Worm (Caenorhabditis elegans): Measurements from ENCODE around the gene Y70C5A.4.

Y70C5A.4 gene

ce11 chrV:16592947-16593791 lies 24.4 kb upstream of the Y70C5A.4 start (continued):
- no peak for TF ChIP-seq sdz-12 (GFP tag; optimal IDR thresholded peaks at IDR 0.05)
- TF ChIP-seq nhr-76 (tag; optimal IDR thresholded peaks at IDR 0.05): no peak
- TF ChIP-seq ama-1 (optimal IDR thresholded peaks at IDR 0.05): no peak
- TF ChIP-seq ceh-32 (tag; optimal IDR thresholded peaks at IDR 0.05; ENCODE audit: poor library complexity): no peak
- peak; percentile 41 for TF ChIP-seq dve-1 (tag; optimal IDR thresholded peaks at IDR 0.05; ENCODE audit: insufficient read depth)
- no peak for TF ChIP-seq F44E2.7 (GFP tag; IDR thresholded peaks at IDR 0.05)
- no peak for TF ChIP-seq R02D3.7 (tag; optimal IDR thresholded peaks at IDR 0.05)
- no peak for TF ChIP-seq egl-27 (tag; optimal IDR thresholded peaks at IDR 0.05)
- no peak for TF ChIP-seq gei-8 (GFP tag; optimal IDR thresholded peaks at IDR 0.05)
- no peak for TF ChIP-seq aly-2 (tag; optimal IDR thresholded peaks at IDR 0.05)
- peak; percentile 15 for TF ChIP-seq nhr-102 (tag; optimal IDR thresholded peaks at IDR 0.05)
- TF ChIP-seq nhr-237 (tag; optimal IDR thresholded peaks at IDR 0.05): no peak
- TF ChIP-seq T20F7.1 (GFP tag; optimal IDR thresholded peaks at IDR 0.05): peak; percentile 32
- TF ChIP-seq zip-11 (GFP tag; IDR thresholded peaks at IDR 0.05): no peak
- peak; percentile 40; the same call in 1 of the 2 replicates for TF ChIP-seq lin-1 (GFP tag; IDR thresholded peaks at IDR 0.05)
- no peak for TF ChIP-seq daf-16 (GFP tag; optimal IDR thresholded peaks at IDR 0.05)
- peak; percentile 69 for TF ChIP-seq daf-16 (tag; optimal IDR thresholded peaks at IDR 0.05)
- no peak for TF ChIP-seq mdl-1 (tag; optimal IDR thresholded peaks at IDR 0.05)
- peak; percentile 52; the same call in 1 of the 2 replicates for TF ChIP-seq tra-1 (GFP tag; IDR thresholded peaks at IDR 0.05)
- TF ChIP-seq hlh-11 (tag; optimal IDR thresholded peaks at IDR 0.05): peak; percentile 63
- no peak for TF ChIP-seq hif-1 (tag; optimal IDR thresholded peaks at IDR 0.05)
- TF ChIP-seq hlh-30 (tag; optimal IDR thresholded peaks at IDR 0.05; ENCODE audit: insufficient read depth): peak; percentile 43
- no peak for TF ChIP-seq ZK546.5 (tag; optimal IDR thresholded peaks at IDR 0.05)
- TF ChIP-seq dmd-6 (GFP tag; IDR thresholded peaks at IDR 0.05): peak; percentile 63
- TF ChIP-seq tag-97 (GFP tag; IDR thresholded peaks at IDR 0.05): no peak
- no peak for TF ChIP-seq ceh-62 (tag; optimal IDR thresholded peaks at IDR 0.05)
- no peak for TF ChIP-seq D1046.2 (GFP tag; IDR thresholded peaks at IDR 0.05)
- TF ChIP-seq mdt-29 (GFP tag; IDR thresholded peaks at IDR 0.05): peak; percentile 10; the same call in 1 of the 2 replicates
- TF ChIP-seq nhr-48 (tag; optimal IDR thresholded peaks at IDR 0.05): no peak
- no peak for TF ChIP-seq zag-1 (tag; optimal IDR thresholded peaks at IDR 0.05)
- TF ChIP-seq lir-3 (tag; optimal IDR thresholded peaks at IDR 0.05): no peak
- TF ChIP-seq F49E8.2 (tag; optimal IDR thresholded peaks at IDR 0.05; ENCODE audit: borderline replicate concordance): no peak
- TF ChIP-seq lin-39 (tag; optimal IDR thresholded peaks at IDR 0.05): no peak
- TF ChIP-seq nhr-41 (GFP tag; IDR thresholded peaks at IDR 0.05): no peak
- no peak for TF ChIP-seq nhr-11 (tag; optimal IDR thresholded peaks at IDR 0.05)
- no peak for TF ChIP-seq vab-7 (GFP tag; IDR thresholded peaks at IDR 0.05)
- TF ChIP-seq nhr-28 (tag; optimal IDR thresholded peaks at IDR 0.05): peak; percentile 69
- TF ChIP-seq saeg-2 (GFP tag; IDR thresholded peaks at IDR 0.05): 0 out of 2 replicates have a peak, but pooled peaks have one; percentile 22
- no peak for TF ChIP-seq unc-39 (tag; optimal IDR thresholded peaks at IDR 0.05)
- peak; percentile 64; the same call in 1 of the 2 replicates for TF ChIP-seq pha-4 (GFP tag; IDR thresholded peaks at IDR 0.05)
- no peak for TF ChIP-seq pha-4 (tag; optimal IDR thresholded peaks at IDR 0.05)
- no peak for TF ChIP-seq mes-2 (tag; optimal IDR thresholded peaks at IDR 0.05; ENCODE audit: poor library complexity, severe bottlenecking)
- TF ChIP-seq nhr-77 (tag; optimal IDR thresholded peaks at IDR 0.05): peak; percentile 37

Measured in whole organism, L4 larva.